Worm (Caenorhabditis elegans): ENCODE measurements around the gene F41G3.19.

F41G3.19 gene

DNA sequence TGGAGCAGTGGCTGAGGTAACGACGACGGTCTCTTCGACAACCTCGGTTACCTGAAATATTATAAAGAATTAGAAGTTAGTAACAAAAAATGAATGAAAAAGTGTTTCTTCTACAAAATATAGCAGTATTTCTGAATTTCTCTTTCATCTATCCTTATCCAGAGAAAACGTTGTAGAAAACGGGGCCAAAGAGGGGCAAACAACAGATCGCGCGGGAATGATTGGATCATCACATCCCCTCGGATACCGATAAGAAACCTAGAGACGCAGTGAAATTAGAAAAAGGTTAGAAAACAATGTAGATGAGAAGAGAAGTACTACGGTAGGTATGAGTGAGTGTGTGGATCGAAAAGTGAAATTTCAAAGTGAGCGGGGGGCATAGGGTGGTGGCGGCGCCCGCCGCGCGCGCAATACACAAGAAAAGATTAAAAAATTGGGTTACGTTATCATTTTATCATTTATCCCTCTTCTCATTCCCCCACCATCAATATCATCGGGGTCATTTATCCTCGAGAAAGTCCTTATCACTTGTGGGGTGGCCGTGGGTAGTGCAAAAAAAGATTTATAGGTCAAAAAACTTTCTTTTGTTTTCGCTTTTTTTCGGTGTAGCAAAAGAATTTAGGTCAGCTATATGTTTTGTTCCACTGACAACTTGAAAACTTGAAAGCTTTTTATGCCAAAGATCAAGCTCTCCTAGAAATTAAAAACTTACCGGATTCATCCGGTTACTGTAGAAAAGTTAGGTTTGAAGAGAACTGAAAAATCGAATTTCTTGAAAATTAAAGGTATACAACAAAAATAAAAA, 39.5 kb downstream of the F41G3.19 start, which contains the start of the genes dpy-10 and T14B4.19 (continued):
- TF ChIP-seq nhr-10 (tag; optimal IDR thresholded peaks at IDR 0.05): no peak
- TF ChIP-seq egl-27 (tag; optimal IDR thresholded peaks at IDR 0.05): peak; percentile 9
- no peak for TF ChIP-seq R02D3.7 (tag; optimal IDR thresholded peaks at IDR 0.05)
- TF ChIP-seq dmd-4 (tag; optimal IDR thresholded peaks at IDR 0.05): no peak
- TF ChIP-seq nhr-21 (tag; optimal IDR thresholded peaks at IDR 0.05): peak; percentile 92
- TF ChIP-seq lsy-2 (tag; optimal IDR thresholded peaks at IDR 0.05): peak in 1 of 2 experiments; percentile 63
- no peak for TF ChIP-seq lin-39 (tag; optimal IDR thresholded peaks at IDR 0.05)
- TF ChIP-seq nhr-77 (tag; optimal IDR thresholded peaks at IDR 0.05): no peak
- peak; percentile 92 for TF ChIP-seq blmp-1 (tag; optimal IDR thresholded peaks at IDR 0.05; ENCODE audit: insufficient read depth)
- TF ChIP-seq ztf-11 (tag; optimal IDR thresholded peaks at IDR 0.05): no peak
- TF ChIP-seq mdl-1 (tag; optimal IDR thresholded peaks at IDR 0.05): no peak
- no peak for TF ChIP-seq peb-1 (tag; optimal IDR thresholded peaks at IDR 0.05)
- TF ChIP-seq lin-13 (GFP tag; optimal IDR thresholded peaks at IDR 0.05): no peak
- TF ChIP-seq nhr-23 (tag; optimal IDR thresholded peaks at IDR 0.05): no peak
- peak; percentile 33 for TF ChIP-seq fos-1 (tag; optimal IDR thresholded peaks at IDR 0.05)
- no peak for TF ChIP-seq unc-55 (GFP tag; optimal IDR thresholded peaks at IDR 0.05)

DNA sequence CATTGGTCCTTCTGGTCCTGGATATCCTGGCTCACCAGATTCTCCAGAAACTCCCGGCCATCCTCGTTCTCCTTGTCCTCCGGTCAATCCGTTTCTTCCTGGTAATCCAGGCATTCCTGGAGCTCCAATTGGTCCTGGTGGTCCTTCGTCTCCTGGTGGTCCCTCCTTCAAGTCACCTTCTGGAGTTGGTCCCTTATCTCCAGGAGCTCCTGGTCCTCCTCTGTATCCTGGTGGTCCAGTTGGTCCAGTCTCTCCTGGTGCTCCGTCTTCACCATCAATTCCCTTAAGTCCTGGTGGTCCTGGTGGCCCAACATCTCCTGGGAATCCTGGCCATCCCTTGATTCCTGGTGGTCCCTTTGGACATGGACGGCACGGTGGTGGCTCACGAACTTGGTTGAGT, 41.3 kb downstream of the F41G3.19 start:
- TF ChIP-seq nhr-21 (tag; optimal IDR thresholded peaks at IDR 0.05) (no peak), lin-39 (tag; optimal IDR thresholded peaks at IDR 0.05) (no peak)

ce11 chrII:6709680-6710079, 42.2 kb downstream of the F41G3.19 start:
- TF ChIP-seq Y55F3AM.14 (GFP tag; optimal IDR thresholded peaks at IDR 0.05): no peak
- TF ChIP-seq ztf-1 (GFP tag; conservative IDR thresholded peaks at IDR 0.05): no peak
- peak; percentile 20 for TF ChIP-seq nhr-21 (tag; optimal IDR thresholded peaks at IDR 0.05)

DNA sequence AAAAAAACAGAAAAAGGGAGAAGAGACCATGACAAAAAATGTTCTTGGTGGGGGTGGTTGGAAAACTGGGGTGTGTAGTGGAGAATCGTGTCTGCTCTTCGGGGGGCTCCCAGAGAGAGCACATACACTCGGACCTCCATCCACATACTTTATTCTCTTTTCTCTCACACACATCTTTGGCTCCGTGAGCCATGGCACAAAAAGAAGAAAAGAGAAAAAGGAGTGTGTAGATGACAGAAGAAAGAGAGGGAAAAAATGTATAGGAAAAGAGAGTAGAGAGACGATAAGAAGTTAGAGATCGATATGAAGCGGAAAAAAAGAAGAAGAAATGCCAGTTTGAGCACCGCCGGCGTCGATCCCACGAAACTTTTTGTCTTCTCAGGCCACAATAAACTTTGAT, 42.9 kb downstream of the F41G3.19 start:
- TF ChIP-seq fos-1 (tag; optimal IDR thresholded peaks at IDR 0.05) (no peak), F13H6.1 (tag; optimal IDR thresholded peaks at IDR 0.05) (peak; percentile 76), ztf-1 (GFP tag; conservative IDR thresholded peaks at IDR 0.05) (no peak), C34F6.9 (tag; optimal IDR thresholded peaks at IDR 0.05) (peak; percentile 81), nhr-237 (tag; optimal IDR thresholded peaks at IDR 0.05) (no peak), alr-1 (tag; optimal IDR thresholded peaks at IDR 0.05) (no peak), blmp-1 (tag; optimal IDR thresholded peaks at IDR 0.05; ENCODE audit: insufficient read depth) (no peak), ztf-11 (tag; optimal IDR thresholded peaks at IDR 0.05) (no peak), nhr-11 (tag; optimal IDR thresholded peaks at IDR 0.05) (no peak), Y55F3AM.14 (GFP tag; optimal IDR thresholded peaks at IDR 0.05) (no peak), ceh-82 (tag; optimal IDR thresholded peaks at IDR 0.05) (no peak), dmd-4 (tag; optimal IDR thresholded peaks at IDR 0.05) (no peak), skn-1 (tag; optimal IDR thresholded peaks at IDR 0.05) (no peak), mab-5 (tag; optimal IDR thresholded peaks at IDR 0.05) (peak; percentile 60), aly-2 (tag; optimal IDR thresholded peaks at IDR 0.05) (no peak), unc-62 (GFP tag; optimal IDR thresholded peaks at IDR 0.05) (no peak), sem-4 (tag; optimal IDR thresholded peaks at IDR 0.05) (no peak), mbf-1 (tag; optimal IDR thresholded peaks at IDR 0.05) (no peak), mdl-1 (tag; optimal IDR thresholded peaks at IDR 0.05) (no peak), lin-13 (GFP tag; optimal IDR thresholded peaks at IDR 0.05) (no peak), R02D3.7 (tag; optimal IDR thresholded peaks at IDR 0.05) (no peak), unc-55 (GFP tag; optimal IDR thresholded peaks at IDR 0.05) (peak; percentile 72), snpc-4 (tag; optimal IDR thresholded peaks at IDR 0.05) (peak; percentile 7), nhr-12 (tag; optimal IDR thresholded peaks at IDR 0.05) (no peak), ama-1 (optimal IDR thresholded peaks at IDR 0.05) (no peak), egl-27 (tag; optimal IDR thresholded peaks at IDR 0.05) (no peak), zag-1 (tag; optimal IDR thresholded peaks at IDR 0.05) (peak; percentile 79), elt-1 (tag; optimal IDR thresholded peaks at IDR 0.05) (no peak), nhr-6 (tag; optimal IDR thresholded peaks at IDR 0.05) (no peak), unc-39 (tag; optimal IDR thresholded peaks at IDR 0.05) (no peak), ztf-4 (tag; optimal IDR thresholded peaks at IDR 0.05) (no peak), sma-3 (GFP tag; optimal IDR thresholded peaks at IDR 0.05) (no peak), lsy-2 (tag; optimal IDR thresholded peaks at IDR 0.05) (peak; percentile 24 to 54), crh-2 (tag; optimal IDR thresholded peaks at IDR 0.05) (peak; percentile 39), nhr-10 (tag; optimal IDR thresholded peaks at IDR 0.05) (no peak), nhr-77 (tag; optimal IDR thresholded peaks at IDR 0.05) (no peak), peb-1 (tag; optimal IDR thresholded peaks at IDR 0.05) (no peak), ZK546.5 (tag; optimal IDR thresholded peaks at IDR 0.05) (no peak), lin-11 (tag; optimal IDR thresholded peaks at IDR 0.05) (peak; percentile 21), nhr-129 (tag; optimal IDR thresholded peaks at IDR 0.05) (peak; percentile 76), lin-39 (tag; optimal IDR thresholded peaks at IDR 0.05) (no peak), nhr-21 (tag; optimal IDR thresholded peaks at IDR 0.05) (no peak), sma-9 (GFP tag; optimal IDR thresholded peaks at IDR 0.05) (peak; percentile 57), sma-9 (tag; optimal IDR thresholded peaks at IDR 0.05) (no peak)
